Fruit fly (Drosophila melanogaster) whole organism, embryonic: ENCODE data around the gene Pgant2.
A peak's percentile ranks its signal among the peaks of the same experiment; 100 is the strongest.

Experiments used
- ATbp ChIP-seq: fragments of 200-800 bp; sonication (Bioruptor generic); optimal IDR thresholded peaks from 2 replicates; lab custom pipeline; 2017; ENCODE audit warnings: missing biosample characterization, mild to moderate bottlenecking, missing genetic modification characterization, missing genetic modification reagents
- CG10565 ChIP-seq: fragments of 200-800 bp; sonication (Bioruptor generic); optimal IDR thresholded peaks from 3 replicates; lab custom pipeline; 2016; ENCODE audit warnings: missing biosample characterization, mild to moderate bottlenecking, missing genetic modification characterization
- CG10979 ChIP-seq: fragments of 200-800 bp; sonication (Bioruptor generic); optimal IDR thresholded peaks from 2 replicates; lab custom pipeline; 2018; ENCODE audit warnings: missing biosample characterization, mild to moderate bottlenecking, missing genetic modification characterization, moderate library complexity
- CG11504 ChIP-seq: fragments of 200-800 bp; sonication (Bioruptor generic); optimal IDR thresholded peaks from 3 replicates; lab custom pipeline; 2019; ENCODE audit warnings: missing biosample characterization, mild to moderate bottlenecking, missing genetic modification characterization, moderate library complexity
- CG11723 ChIP-seq: fragments of 200-800 bp; sonication (Bioruptor generic); optimal IDR thresholded peaks from 2 replicates; lab custom pipeline; 2017; ENCODE audit warnings: missing biosample characterization, mild to moderate bottlenecking, missing genetic modification characterization
- CG15269 ChIP-seq: fragments of 200-800 bp; sonication (Bioruptor generic); optimal IDR thresholded peaks from 2 replicates; lab custom pipeline; 2018; ENCODE audit warnings: missing biosample characterization, mild to moderate bottlenecking, missing genetic modification characterization, moderate library complexity
- CG17359 ChIP-seq: fragments of 200-800 bp; sonication (Bioruptor generic); optimal IDR thresholded peaks from 3 replicates; lab custom pipeline; 2018; ENCODE audit warnings: missing biosample characterization, mild to moderate bottlenecking, missing genetic modification characterization, moderate library complexity
- CG2120 ChIP-seq: fragments of 200-800 bp; sonication (Bioruptor generic); optimal IDR thresholded peaks from 3 replicates; lab custom pipeline; 2016; ENCODE audit warnings: missing biosample characterization, missing genetic modification characterization
- CG2678 ChIP-seq: fragments of 200-800 bp; sonication (Bioruptor generic); optimal IDR thresholded peaks from 3 replicates; lab custom pipeline; 2019; ENCODE audit warnings: missing biosample characterization, mild to moderate bottlenecking, missing genetic modification characterization, moderate library complexity
- CG2875 ChIP-seq: fragments of 200-800 bp; sonication (Bioruptor generic); optimal IDR thresholded peaks from 2 replicates; lab custom pipeline; 2017; ENCODE audit warnings: missing biosample characterization, mild to moderate bottlenecking, missing genetic modification characterization, missing genetic modification reagents
- CG5180 ChIP-seq: fragments of 200-800 bp; sonication (Bioruptor generic); optimal IDR thresholded peaks from 3 replicates; lab custom pipeline; 2017; ENCODE audit warnings: missing biosample characterization, missing genetic modification characterization, mild to moderate bottlenecking, moderate library complexity, missing genetic modification reagents
- CG5953 ChIP-seq: fragments of 200-800 bp; sonication (Bioruptor generic); IDR thresholded peaks from 2 replicates; pipeline ENCODE4 v1.3.6; 2022; ENCODE audit warnings: missing biosample characterization, missing genetic modification characterization
- CG6272 ChIP-seq: fragments of 200-800 bp; sonication (Bioruptor generic); IDR thresholded peaks from 2 replicates; pipeline ENCODE4 v1.3.6; 2022; ENCODE audit warnings: missing biosample characterization, missing genetic modification characterization
- CG6683 ChIP-seq: fragments of 200-800 bp; sonication (Bioruptor generic); optimal IDR thresholded peaks from 2 replicates; lab custom pipeline; 2017; ENCODE audit warnings: missing biosample characterization, mild to moderate bottlenecking, missing genetic modification characterization, missing genetic modification reagents
- CG7839 ChIP-seq: fragments of 200-800 bp; sonication (Bioruptor generic); optimal IDR thresholded peaks from 3 replicates; lab custom pipeline; 2018; ENCODE audit warnings: missing biosample characterization, mild to moderate bottlenecking, missing genetic modification characterization, moderate library complexity
- CG9817 ChIP-seq: fragments of 200-800 bp; sonication (Bioruptor generic); optimal IDR thresholded peaks from 2 replicates; lab custom pipeline; 2018; ENCODE audit warnings: missing biosample characterization, mild to moderate bottlenecking, missing genetic modification characterization, moderate library complexity
- CG9876 ChIP-seq: fragments of 200-800 bp; sonication (Bioruptor generic); optimal IDR thresholded peaks from 2 replicates; lab custom pipeline; 2016; ENCODE audit warnings: missing biosample characterization, missing genetic modification characterization
- CG9932 ChIP-seq: fragments of 200-800 bp; sonication (Bioruptor generic); IDR thresholded peaks from 2 replicates; pipeline ENCODE4 v1.3.6; 2022; ENCODE audit warnings: missing biosample characterization, missing genetic modification characterization
- CTCF ChIP-seq: fragments of 200-800 bp; sonication (Bioruptor generic); optimal IDR thresholded peaks from 2 replicates; lab custom pipeline; 2017; ENCODE audit warnings: missing biosample characterization, mild to moderate bottlenecking, missing genetic modification characterization, moderate library complexity
- D ChIP-seq, 2 experiments: fragments of 200-800 bp in 1 of 2; fragments of >200 bp in 1 of 2; sonication (Bioruptor generic) in 1 of 2; optimal IDR thresholded peaks; 2 replicates in 1 of 2; 3 replicates in 1 of 2; lab custom pipeline; 2017; ENCODE audit warnings: mild to moderate bottlenecking in 1 of 2, missing biosample characterization in 1 of 2, missing genetic modification characterization in 1 of 2, missing genetic modification reagents in 1 of 2
- Drgx ChIP-seq: fragments of 200-800 bp; sonication (Bioruptor generic); IDR thresholded peaks from 2 replicates; pipeline ENCODE4 v1.3.6; 2022; ENCODE audit warnings: missing biosample characterization, missing genetic modification characterization
- Ets65A ChIP-seq: fragments of 200-800 bp; sonication (Bioruptor generic); peaks from one replicate; lab custom pipeline; 2016; ENCODE audit warnings: missing biosample characterization, missing genetic modification characterization
- Gug ChIP-seq: fragments of 200-800 bp; sonication (Bioruptor generic); IDR thresholded peaks from 4 replicates; pipeline ENCODE4 v1.3.6; 2022; ENCODE audit warnings: missing biosample characterization, missing genetic modification characterization
- H15 ChIP-seq: fragments of 200-800 bp; sonication (Bioruptor generic); IDR thresholded peaks from 3 replicates; pipeline ENCODE4 v1.3.6; 2022; ENCODE audit warnings: missing biosample characterization, missing genetic modification characterization
- HLH3B ChIP-seq: fragments of 200-800 bp; sonication (Bioruptor generic); IDR thresholded peaks from 2 replicates; pipeline ENCODE4 v1.3.6; 2022; ENCODE audit warnings: missing biosample characterization, missing genetic modification characterization
- Hsf ChIP-seq: fragments of 200-800 bp; sonication (Bioruptor generic); optimal IDR thresholded peaks from 3 replicates; lab custom pipeline; 2016; ENCODE audit warnings: missing biosample characterization, missing genetic modification characterization
- Lpt ChIP-seq: fragments of >200 bp; optimal IDR thresholded peaks from 2 replicates; lab custom pipeline; 2018; ENCODE audit warnings: missing biosample characterization, missing genetic modification characterization
- Mad ChIP-seq: fragments of 200-800 bp; sonication (Bioruptor generic); optimal IDR thresholded peaks from 2 replicates; lab custom pipeline; 2016; ENCODE audit warnings: missing biosample characterization, missing genetic modification characterization
- NFAT ChIP-seq: fragments of 200-800 bp; sonication (Bioruptor generic); IDR thresholded peaks from 2 replicates; pipeline ENCODE4 v1.3.6; 2022; ENCODE audit warnings: missing biosample characterization, missing genetic modification characterization
- Oli ChIP-seq: fragments of 200-800 bp; sonication (Bioruptor generic); optimal IDR thresholded peaks from 2 replicates; lab custom pipeline; 2018; ENCODE audit warnings: missing biosample characterization, mild to moderate bottlenecking, missing genetic modification characterization, moderate library complexity
- PHDP ChIP-seq: fragments of 200-800 bp; sonication (Bioruptor generic); optimal IDR thresholded peaks from 3 replicates; lab custom pipeline; 2018; ENCODE audit warnings: missing biosample characterization, mild to moderate bottlenecking, missing genetic modification characterization, moderate library complexity
- Sox102F ChIP-seq: fragments of 200-800 bp; sonication (Bioruptor generic); optimal IDR thresholded peaks from 2 replicates; lab custom pipeline; 2018; ENCODE audit warnings: missing biosample characterization, mild to moderate bottlenecking, missing genetic modification characterization, moderate library complexity
- YL-1 ChIP-seq: fragments of 200-800 bp; sonication (Bioruptor generic); optimal IDR thresholded peaks from 3 replicates; lab custom pipeline; 2017; ENCODE audit warnings: missing biosample characterization, mild to moderate bottlenecking, missing genetic modification characterization
- ash1 ChIP-seq: fragments of 200-800 bp; sonication (Bioruptor generic); optimal IDR thresholded peaks from 2 replicates; lab custom pipeline; 2018; ENCODE audit warnings: missing biosample characterization, mild to moderate bottlenecking, missing genetic modification characterization
- cad ChIP-seq: fragments of >200 bp; optimal IDR thresholded peaks from 2 replicates; lab custom pipeline; 2017; ENCODE audit warnings: missing biosample characterization, missing genetic modification characterization
- dmrt11E ChIP-seq: fragments of 200-800 bp; sonication (Bioruptor generic); optimal IDR thresholded peaks from 3 replicates; lab custom pipeline; 2018; ENCODE audit warnings: missing biosample characterization, mild to moderate bottlenecking, missing genetic modification characterization, moderate library complexity
- esg ChIP-seq: fragments of 200-800 bp; sonication (Bioruptor generic); conservative IDR thresholded peaks from 2 replicates; pipeline ENCODE4 v1.3.6; 2022; ENCODE audit warnings: missing biosample characterization, missing genetic modification characterization
- ewg ChIP-seq: fragments of 200-800 bp; sonication (Bioruptor generic); optimal IDR thresholded peaks from 3 replicates; lab custom pipeline; 2017; ENCODE audit warnings: mild to moderate bottlenecking, missing biosample characterization, missing genetic modification reagents, missing genetic modification characterization
- fd96Cb ChIP-seq: fragments of 200-800 bp; sonication (Bioruptor generic); optimal IDR thresholded peaks from 2 replicates; lab custom pipeline; 2018; ENCODE audit warnings: missing biosample characterization, mild to moderate bottlenecking, missing genetic modification characterization, moderate library complexity
- fru ChIP-seq: fragments of >200 bp; optimal IDR thresholded peaks from 2 replicates; lab custom pipeline; 2017
- gem ChIP-seq: fragments of 200-800 bp; sonication (Bioruptor generic); optimal IDR thresholded peaks from 2 replicates; lab custom pipeline; 2019; ENCODE audit warnings: missing biosample characterization, mild to moderate bottlenecking, missing genetic modification characterization, moderate library complexity
- hb ChIP-seq: fragments of 200-800 bp; sonication (Bioruptor generic); IDR thresholded peaks from 3 replicates; pipeline ENCODE4 v1.3.6; 2022; ENCODE audit warnings: missing biosample characterization, missing genetic modification characterization; ENCODE audit not compliant: partially characterized antibody
- jing ChIP-seq: fragments of 200-800 bp; sonication (Bioruptor generic); optimal IDR thresholded peaks from 2 replicates; lab custom pipeline; 2018; ENCODE audit warnings: missing biosample characterization, mild to moderate bottlenecking, missing genetic modification characterization
- ken ChIP-seq: fragments of 200-800 bp; sonication (Bioruptor generic); IDR thresholded peaks from 3 replicates; pipeline ENCODE4 v1.3.6; 2022; ENCODE audit warnings: missing biosample characterization, missing genetic modification characterization
- mam ChIP-seq: fragments of 200-800 bp; sonication (Bioruptor generic); optimal IDR thresholded peaks from 3 replicates; lab custom pipeline; 2016; ENCODE audit warnings: missing biosample characterization, missing genetic modification characterization
- nau ChIP-seq: fragments of 200-800 bp; sonication (Bioruptor generic); optimal IDR thresholded peaks from 3 replicates; lab custom pipeline; 2017; ENCODE audit warnings: missing biosample characterization, mild to moderate bottlenecking, missing genetic modification characterization, missing genetic modification reagents
- pan ChIP-seq, 4 experiments: fragments of >200 bp in 3 of 4; fragments of 200-800 bp in 1 of 4; sonication (Bioruptor generic) in 1 of 4; optimal IDR thresholded peaks in 3 of 4; IDR thresholded peaks in 1 of 4; 2 replicates each; pipeline versions ENCODE4 v1.3.6 to Lab custom; 2017 to 2022; ENCODE audit warnings: missing biosample characterization in 2 of 4, missing genetic modification characterization in 2 of 4, mixed read lengths in 1 of 4
- sima ChIP-seq: fragments of 200-800 bp; sonication (Bioruptor generic); optimal IDR thresholded peaks from 2 replicates; lab custom pipeline; 2016; ENCODE audit warnings: missing biosample characterization, missing genetic modification characterization
- stc ChIP-seq: fragments of 200-800 bp; sonication (Bioruptor generic); IDR thresholded peaks from 2 replicates; pipeline ENCODE4 v1.3.6; 2022; ENCODE audit warnings: missing biosample characterization, missing genetic modification characterization
- zen2 ChIP-seq: fragments of 200-800 bp; sonication (Bioruptor generic); IDR thresholded peaks from 3 replicates; pipeline ENCODE4 v1.3.6; 2022; ENCODE audit warnings: missing biosample characterization, missing genetic modification characterization; ENCODE audit not compliant: partially characterized antibody

The Pgant2 gene

DNA sequence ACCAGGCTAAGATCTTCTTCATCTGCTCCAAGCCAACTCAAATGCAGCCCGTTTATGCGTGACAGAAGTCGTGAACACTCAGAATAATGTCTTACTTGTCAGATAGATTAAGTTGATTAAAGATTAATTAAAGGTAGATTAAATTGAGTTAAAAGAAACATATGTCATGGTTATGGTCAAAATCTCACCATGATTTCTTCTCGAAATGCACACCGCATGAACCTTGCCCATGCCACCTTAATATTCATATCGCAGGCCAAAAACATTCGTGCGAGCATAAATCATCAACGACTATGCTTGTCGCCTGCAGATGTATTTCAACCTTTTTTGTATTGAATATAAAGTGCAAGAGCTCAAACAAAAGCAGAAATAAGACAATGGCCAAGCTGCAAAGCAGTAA is 10.5 kb upstream of the Pgant2 start (continued):
- TF ChIP-seq CG7839 (tag; lab: Kevin White, UChicago) = peak; percentile 61
- TF ChIP-seq hb (GFP tag; lab: Robert Waterston, UW) = no peak
- peak; percentile 56 for TF ChIP-seq ATbp (GFP tag; lab: Kevin White, UChicago)
- TF ChIP-seq CG10979 (tag; lab: Kevin White, UChicago) = peak; percentile 73
- no peak for TF ChIP-seq D (optimal IDR thresholded peaks at IDR 0.05; lab: Kevin White, UChicago)
- TF ChIP-seq D (GFP tag; optimal IDR thresholded peaks at IDR 0.05; lab: Kevin White, UChicago) = peak; percentile 25
- no peak for TF ChIP-seq zen2 (GFP tag; lab: Robert Waterston, UW)
- TF ChIP-seq Sox102F (GFP tag; lab: Kevin White, UChicago) = peak; percentile 78
- peak; percentile 51 for TF ChIP-seq fd96Cb (tag; lab: Kevin White, UChicago)
- TF ChIP-seq nau (GFP tag; lab: Kevin White, UChicago) = peak; percentile 54
- no peak for TF ChIP-seq sima
- no peak for TF ChIP-seq Mad
- TF ChIP-seq ken = 0 out of 3 replicates have a peak, but pooled peaks have one; percentile 35
- TF ChIP-seq CG9932 (GFP tag; lab: Robert Waterston, UW) = no peak

DNA sequence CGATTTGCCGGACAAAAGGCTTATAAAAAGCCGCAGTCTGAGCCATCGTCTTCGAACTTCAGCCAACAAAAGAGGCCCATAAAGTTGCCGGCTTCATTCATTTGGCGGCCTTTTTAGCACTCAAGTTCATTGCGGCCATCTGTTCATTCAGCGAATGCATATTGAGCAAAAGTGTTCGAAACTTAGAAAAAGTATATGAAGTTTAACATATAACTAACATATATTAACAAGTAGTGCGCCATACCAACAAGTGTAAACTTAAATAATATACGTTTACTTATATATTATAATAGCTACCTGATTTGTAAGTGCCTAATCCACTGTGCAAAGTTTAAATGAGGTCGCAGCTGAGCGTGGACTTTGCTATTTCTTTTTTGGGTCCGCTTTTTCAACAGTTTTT is 9.8 kb upstream of the Pgant2 start:
- TF ChIP-seq fru (no peak), CG2120 (no peak), Gug (GFP tag; lab: Robert Waterston, UW) (no peak), CG5953 (GFP tag; lab: Robert Waterston, UW) (no peak), CG2875 (GFP tag; lab: Kevin White, UChicago) (no peak), Drgx (peak; percentile 17; the same call in 1 of the 2 replicates), CG9876 (GFP tag; lab: Kevin White, UChicago) (no peak), Oli (peak; percentile 15), stc (0 out of 2 replicates have a peak, but pooled peaks have one; percentile 39), CG11723 (GFP tag; lab: Kevin White, UChicago) (no peak), gem (peak; percentile 25), Hsf (GFP tag; lab: Kevin White, UChicago) (no peak), CG9817 (tag; lab: Kevin White, UChicago) (no peak), CG2678 (peak; percentile 13), PHDP (tag; lab: Kevin White, UChicago) (no peak), CTCF (GFP tag; lab: Kevin White, UChicago) (no peak), CG6683 (GFP tag; lab: Kevin White, UChicago) (no peak), cad (GFP tag; lab: Kevin White, UChicago) (no peak), CG17359 (peak; percentile 19), HLH3B (GFP tag; lab: Robert Waterston, UW) (0 out of 2 replicates have a peak, but pooled peaks have one; percentile 13), Lpt (no peak), Ets65A (no peak), NFAT (GFP tag; lab: Robert Waterston, UW) (no peak), esg (GFP tag; lab: Robert Waterston, UW) (0 out of 2 replicates have a peak, but pooled peaks have one; percentile 15), CG10565 (no peak), CG15269 (tag; lab: Kevin White, UChicago) (peak; percentile 23), CG6272 (GFP tag; lab: Robert Waterston, UW) (no peak), ewg (GFP tag; lab: Kevin White, UChicago) (no peak), ash1 (GFP tag; lab: Kevin White, UChicago) (no peak), YL-1 (GFP tag; lab: Kevin White, UChicago) (no peak), jing (no peak), CG11504 (tag; lab: Kevin White, UChicago) (peak; percentile 13), H15 (GFP tag; lab: Robert Waterston, UW) (no peak), dmrt11E (tag; lab: Kevin White, UChicago) (no peak), CG5180 (GFP tag; lab: Kevin White, UChicago) (peak; percentile 54), pan (optimal IDR thresholded peaks at IDR 0.05; lab: Kevin White, UChicago) (no peak), pan (GFP tag; optimal IDR thresholded peaks at IDR 0.05 in 1 of 2, IDR thresholded peaks at IDR 0.05 in 1 of 2) (peak in 1 of 2 experiments; percentile 59), mam (no peak)
